Fruit fly (Drosophila melanogaster) whole organism, embryonic: ENCODE measurements around the gene CG31207.
A peak's percentile ranks its signal among the peaks of the same experiment; 100 is the strongest.

Experiments
- Awh ChIP-seq: fragments of 200-800 bp; sonication (Bioruptor generic); IDR thresholded peaks from 2 replicates; pipeline ENCODE4, ENCODE4 v1.3.6; 2022; ENCODE audit warnings: missing biosample characterization, missing genetic modification characterization
- Blimp-1 ChIP-seq: fragments of 200-800 bp; sonication (Bioruptor generic); optimal IDR thresholded peaks from 3 replicates; lab custom pipeline; 2018; ENCODE audit warnings: missing biosample characterization, missing genetic modification characterization, mild to moderate bottlenecking, moderate library complexity, missing genetic modification reagents
- CG10543 ChIP-seq: fragments of 200-800 bp; sonication (Bioruptor generic); optimal IDR thresholded peaks from 3 replicates; lab custom pipeline; 2017; ENCODE audit warnings: missing biosample characterization, mild to moderate bottlenecking, missing genetic modification characterization, moderate library complexity
- CG10565 ChIP-seq: fragments of 200-800 bp; sonication (Bioruptor generic); optimal IDR thresholded peaks from 3 replicates; lab custom pipeline; 2016; ENCODE audit warnings: missing biosample characterization, mild to moderate bottlenecking, missing genetic modification characterization
- CG12236 ChIP-seq: fragments of 200-800 bp; sonication (Bioruptor generic); optimal IDR thresholded peaks from 2 replicates; lab custom pipeline; 2016; ENCODE audit warnings: missing biosample characterization, missing genetic modification characterization
- CG12299 ChIP-seq: fragments of 200-800 bp; sonication (Bioruptor generic); optimal IDR thresholded peaks from 2 replicates; lab custom pipeline; 2018; ENCODE audit warnings: missing biosample characterization, mild to moderate bottlenecking, missing genetic modification characterization
- CG13123 ChIP-seq: fragments of 200-800 bp; sonication (Bioruptor generic); optimal IDR thresholded peaks from 2 replicates; lab custom pipeline; 2016; ENCODE audit warnings: missing biosample characterization, missing genetic modification characterization
- CG13775 ChIP-seq: fragments of 200-800 bp; sonication (Bioruptor generic); optimal IDR thresholded peaks from 3 replicates; lab custom pipeline; 2017; ENCODE audit warnings: missing biosample characterization, mild to moderate bottlenecking, missing genetic modification characterization
- CG14965 ChIP-seq: fragments of 200-800 bp; sonication (Bioruptor generic); optimal IDR thresholded peaks from 2 replicates; lab custom pipeline; 2016; ENCODE audit warnings: missing biosample characterization, missing genetic modification characterization, borderline replicate concordance
- CG17361 ChIP-seq: fragments of 200-800 bp; sonication (Bioruptor generic); IDR thresholded peaks from 3 replicates; pipeline ENCODE4 v1.3.6; 2022; ENCODE audit warnings: missing biosample characterization, missing genetic modification characterization
- CG2199 ChIP-seq: fragments of 200-800 bp; sonication (Bioruptor generic); IDR thresholded peaks from 3 replicates; pipeline ENCODE4 v1.3.6; 2022; ENCODE audit warnings: missing biosample characterization, missing genetic modification characterization
- CG31224 ChIP-seq: fragments of 200-800 bp; sonication (Bioruptor generic); IDR thresholded peaks from 2 replicates; pipeline ENCODE4 v1.3.6; 2022; ENCODE audit warnings: missing biosample characterization, missing genetic modification characterization
- CG42726 ChIP-seq: fragments of 200-800 bp; sonication (Bioruptor generic); IDR thresholded peaks from 2 replicates; pipeline ENCODE4 v1.3.6; 2022; ENCODE audit warnings: missing biosample characterization, missing genetic modification characterization; ENCODE audit not compliant: partially characterized antibody
- CG5953 ChIP-seq: fragments of 200-800 bp; sonication (Bioruptor generic); IDR thresholded peaks from 2 replicates; pipeline ENCODE4 v1.3.6; 2022; ENCODE audit warnings: missing biosample characterization, missing genetic modification characterization
- CG6791 ChIP-seq: fragments of 200-800 bp; sonication (Bioruptor generic); IDR thresholded peaks from 3 replicates; pipeline ENCODE4 v1.3.6; 2022; ENCODE audit warnings: missing biosample characterization, missing genetic modification characterization; ENCODE audit not compliant: partially characterized antibody
- CG7372 ChIP-seq: fragments of 200-800 bp; sonication (Bioruptor generic); IDR thresholded peaks from 2 replicates; pipeline ENCODE4 v1.3.6; 2022; ENCODE audit warnings: missing biosample characterization, missing genetic modification characterization
- CG8924 ChIP-seq: fragments of 200-800 bp; optimal IDR thresholded peaks from 3 replicates; lab custom pipeline; 2019; ENCODE audit warnings: missing biosample characterization, mild to moderate bottlenecking, missing genetic modification characterization, moderate library complexity
- E2f2 ChIP-seq: fragments of 200-800 bp; sonication (Bioruptor generic); IDR thresholded peaks from 2 replicates; pipeline ENCODE4 v1.3.6; 2022; ENCODE audit warnings: missing biosample characterization, missing genetic modification characterization
- Eip74EF ChIP-seq, 2 experiments: fragments of 200-800 bp in 1 of 2; fragments of >200 bp in 1 of 2; sonication (Bioruptor generic) in 1 of 2; optimal IDR thresholded peaks; 2 replicates each; lab custom pipeline; 2017 to 2019; ENCODE audit warnings: missing biosample characterization in 2 of 2, missing genetic modification characterization in 2 of 2, mild to moderate bottlenecking in 1 of 2, moderate library complexity in 1 of 2
- Elba2 ChIP-seq: fragments of 200-800 bp; sonication (Bioruptor generic); optimal IDR thresholded peaks from 3 replicates; lab custom pipeline; 2016; ENCODE audit warnings: missing biosample characterization, missing genetic modification characterization
- Fer2 ChIP-seq: fragments of 200-800 bp; sonication (Bioruptor generic); optimal IDR thresholded peaks from 2 replicates; lab custom pipeline; 2018; ENCODE audit warnings: missing biosample characterization, mild to moderate bottlenecking, missing genetic modification characterization, moderate library complexity
- Gsc ChIP-seq: fragments of 200-800 bp; sonication (Bioruptor generic); IDR thresholded peaks from 2 replicates; pipeline ENCODE4 v1.3.6; 2022; ENCODE audit warnings: missing biosample characterization, missing genetic modification characterization
- Lpt ChIP-seq: fragments of >200 bp; optimal IDR thresholded peaks from 2 replicates; lab custom pipeline; 2018; ENCODE audit warnings: missing biosample characterization, missing genetic modification characterization
- Med ChIP-seq: fragments of 200-800 bp; sonication (Bioruptor generic); peaks from one replicate; lab custom pipeline; 2016; ENCODE audit warnings: missing biosample characterization, missing genetic modification characterization, mild to moderate bottlenecking, inconsistent platforms, moderate library complexity
- Ptx1 ChIP-seq: fragments of 200-800 bp; sonication (Bioruptor generic); IDR thresholded peaks from 2 replicates; pipeline ENCODE4 v1.3.6; 2022; ENCODE audit warnings: missing biosample characterization, missing genetic modification characterization
- Side ChIP-seq: fragments of 200-800 bp; sonication (Bioruptor generic); optimal IDR thresholded peaks from 2 replicates; lab custom pipeline; 2016; ENCODE audit warnings: missing biosample characterization, missing genetic modification characterization
- Sry-β ChIP-seq: fragments of 200-800 bp; sonication (Bioruptor generic); optimal IDR thresholded peaks from 2 replicates; lab custom pipeline; 2018; ENCODE audit warnings: missing biosample characterization, mild to moderate bottlenecking, missing genetic modification characterization, moderate library complexity
- al ChIP-seq: fragments of 200-800 bp; sonication (Bioruptor generic); IDR thresholded peaks from 2 replicates; pipeline ENCODE4 v1.3.6; 2022; ENCODE audit warnings: missing biosample characterization, missing genetic modification characterization
- chinmo ChIP-seq: fragments of 200-800 bp; sonication (Bioruptor generic); IDR thresholded peaks from 4 replicates; pipeline ENCODE4 v1.3.6; 2022; ENCODE audit warnings: missing biosample characterization, missing genetic modification characterization; ENCODE audit not compliant: partially characterized antibody
- ci ChIP-seq: fragments of 200-800 bp; sonication (Bioruptor generic); IDR thresholded peaks from 3 replicates; pipeline ENCODE4 v1.3.6; 2022; ENCODE audit warnings: missing biosample characterization, missing genetic modification characterization
- crol ChIP-seq: fragments of 200-800 bp; sonication (Bioruptor generic); IDR thresholded peaks from 2 replicates; pipeline ENCODE4 v1.3.6; 2022; ENCODE audit warnings: missing biosample characterization, missing genetic modification characterization
- crp ChIP-seq, 2 experiments: fragments of 200-800 bp; sonication (Bioruptor generic); optimal IDR thresholded peaks; 2 replicates in 1 of 2; 3 replicates in 1 of 2; lab custom pipeline; 2017; ENCODE audit warnings: missing biosample characterization in 2 of 2, missing genetic modification characterization in 2 of 2, mild to moderate bottlenecking in 1 of 2, moderate library complexity in 1 of 2
- dysf ChIP-seq: fragments of 200-800 bp; sonication (Bioruptor generic); IDR thresholded peaks from 3 replicates; pipeline ENCODE4 v1.3.6; 2022; ENCODE audit warnings: missing biosample characterization, missing genetic modification characterization
- exex ChIP-seq: fragments of 200-800 bp; sonication (Bioruptor generic); optimal IDR thresholded peaks from 4 replicates; lab custom pipeline; 2018; ENCODE audit warnings: missing biosample characterization, mild to moderate bottlenecking, missing genetic modification characterization, moderate library complexity
- gcm2 ChIP-seq: fragments of 200-800 bp; sonication (Bioruptor generic); optimal IDR thresholded peaks from 2 replicates; lab custom pipeline; 2016; ENCODE audit warnings: missing biosample characterization, missing genetic modification characterization
- grn ChIP-seq: fragments of 200-800 bp; sonication (Bioruptor generic); optimal IDR thresholded peaks from 3 replicates; lab custom pipeline; 2017; ENCODE audit warnings: missing biosample characterization, missing genetic modification characterization
- jigr1 ChIP-seq: fragments of 200-800 bp; sonication (Bioruptor generic); IDR thresholded peaks from 3 replicates; pipeline ENCODE4 v1.3.6; 2022; ENCODE audit warnings: missing biosample characterization, missing genetic modification characterization
- kay ChIP-seq: fragments of 200-800 bp; sonication (Bioruptor generic); optimal IDR thresholded peaks from 2 replicates; lab custom pipeline; 2016; ENCODE audit warnings: missing biosample characterization, missing genetic modification characterization
- kni ChIP-seq: fragments of 200-800 bp; sonication (Bioruptor generic); optimal IDR thresholded peaks from 3 replicates; lab custom pipeline; 2017; ENCODE audit warnings: mild to moderate bottlenecking, missing biosample characterization, missing genetic modification reagents, missing genetic modification characterization
- lab ChIP-seq: fragments of 200-800 bp; sonication (Bioruptor generic); optimal IDR thresholded peaks from 3 replicates; lab custom pipeline; 2017; ENCODE audit warnings: missing biosample characterization, missing genetic modification characterization, mild to moderate bottlenecking, moderate library complexity, missing genetic modification reagents
- oc ChIP-seq: fragments of 200-800 bp; sonication (Bioruptor generic); optimal IDR thresholded peaks from 2 replicates; lab custom pipeline; 2018; ENCODE audit warnings: missing biosample characterization, mild to moderate bottlenecking, missing genetic modification characterization, moderate library complexity
- prd ChIP-seq, 3 experiments: fragments of >200 bp in 2 of 3; fragments of 200-800 bp in 1 of 3; sonication (Bioruptor generic) in 1 of 3; optimal IDR thresholded peaks in 2 of 3; IDR thresholded peaks in 1 of 3; 2 replicates in 2 of 3; 3 replicates in 1 of 3; pipeline versions ENCODE4 v1.3.6 to Lab custom; 2017 to 2022; ENCODE audit warnings: missing biosample characterization in 1 of 3, missing genetic modification characterization in 1 of 3
- sd ChIP-seq: fragments of 200-800 bp; sonication (Bioruptor generic); optimal IDR thresholded peaks from 3 replicates; lab custom pipeline; 2018; ENCODE audit warnings: missing biosample characterization, mild to moderate bottlenecking, missing genetic modification characterization, moderate library complexity
- sob ChIP-seq: fragments of 200-800 bp; sonication (Bioruptor generic); IDR thresholded peaks from 2 replicates; pipeline ENCODE4 v1.3.6; 2022; ENCODE audit warnings: missing biosample characterization, missing genetic modification characterization
- stc ChIP-seq: fragments of 200-800 bp; sonication (Bioruptor generic); IDR thresholded peaks from 2 replicates; pipeline ENCODE4 v1.3.6; 2022; ENCODE audit warnings: missing biosample characterization, missing genetic modification characterization
- stwl ChIP-seq: fragments of 200-800 bp; sonication (Bioruptor generic); optimal IDR thresholded peaks from 3 replicates; lab custom pipeline; 2018; ENCODE audit warnings: missing biosample characterization, mild to moderate bottlenecking, missing genetic modification characterization, moderate library complexity
- trem ChIP-seq: fragments of 200-800 bp; optimal IDR thresholded peaks from 3 replicates; lab custom pipeline; 2019; ENCODE audit warnings: missing biosample characterization, mild to moderate bottlenecking, missing genetic modification characterization, moderate library complexity
- usp ChIP-seq: fragments of >200 bp; optimal IDR thresholded peaks from 2 replicates; lab custom pipeline; 2017; ENCODE audit warnings: missing biosample characterization, missing genetic modification characterization

Gene CG31207

dm6 chr3R:21066469-21067284 is 19.9 kb upstream of the CG31207 start:
- no peak for TF ChIP-seq CG12236 (GFP tag; lab: Kevin White, UChicago)
- no peak for TF ChIP-seq CG31224
- TF ChIP-seq gcm2 (GFP tag; lab: Kevin White, UChicago): no peak
- TF ChIP-seq chinmo (GFP tag; lab: Robert Waterston, UW): 0 out of 4 replicates have a peak, but pooled peaks have one; percentile 60
- peak; percentile 18 for TF ChIP-seq oc (tag; lab: Kevin White, UChicago)
- TF ChIP-seq sd (tag; lab: Kevin White, UChicago): peak; percentile 3
- TF ChIP-seq CG2199 (GFP tag; lab: Robert Waterston, UW): peak; percentile 15; the same call in 1 of the 3 replicates
- TF ChIP-seq CG8924: peak; percentile 33
- 0 out of 2 replicates have a peak, but pooled peaks have one; percentile 15 for TF ChIP-seq crol (GFP tag; lab: Robert Waterston, UW)
- TF ChIP-seq CG13123 (GFP tag; lab: Kevin White, UChicago): no peak
- 0 out of 3 replicates have a peak, but pooled peaks have one; percentile 21 for TF ChIP-seq CG6791 (GFP tag; lab: Robert Waterston, UW)
- TF ChIP-seq prd (optimal IDR thresholded peaks at IDR 0.05; lab: Kevin White, UChicago): no peak
- TF ChIP-seq prd (GFP tag; IDR thresholded peaks at IDR 0.05; lab: Robert Waterston, UW): no peak
- TF ChIP-seq Sry-β (GFP tag; lab: Kevin White, UChicago): no peak
- no peak for TF ChIP-seq sob (GFP tag; lab: Robert Waterston, UW)
- TF ChIP-seq lab (GFP tag; lab: Kevin White, UChicago): peak; percentile 53
- no peak for TF ChIP-seq trem
- TF ChIP-seq CG42726: no peak
- TF ChIP-seq CG10543: peak; percentile 41
- 0 out of 2 replicates have a peak, but pooled peaks have one; percentile 16 for TF ChIP-seq CG5953 (GFP tag; lab: Robert Waterston, UW)
- TF ChIP-seq ci (GFP tag; lab: Robert Waterston, UW): 0 out of 3 replicates have a peak, but pooled peaks have one; percentile 11
- no peak for TF ChIP-seq Ptx1 (GFP tag; lab: Robert Waterston, UW)
- no peak for TF ChIP-seq grn (GFP tag; lab: Kevin White, UChicago)
- no peak for TF ChIP-seq CG10565
- TF ChIP-seq stwl (tag; lab: Kevin White, UChicago): no peak
- TF ChIP-seq Blimp-1 (GFP tag; lab: Kevin White, UChicago): peak; percentile 93
- no peak for TF ChIP-seq CG13775
- no peak for TF ChIP-seq stc
- TF ChIP-seq Fer2 (tag; lab: Kevin White, UChicago): no peak
- no peak for TF ChIP-seq CG12299 (tag; lab: Kevin White, UChicago)
- no peak for TF ChIP-seq CG14965
- TF ChIP-seq Gsc (GFP tag; lab: Robert Waterston, UW): no peak
- TF ChIP-seq al (GFP tag; lab: Robert Waterston, UW): no peak
- TF ChIP-seq E2f2 (GFP tag; lab: Robert Waterston, UW): 0 out of 2 replicates have a peak, but pooled peaks have one; percentile 28
- TF ChIP-seq usp (GFP tag; lab: Kevin White, UChicago): no peak
- TF ChIP-seq dysf: no peak
- TF ChIP-seq CG17361: no peak
- TF ChIP-seq crp (GFP tag; optimal IDR thresholded peaks at IDR 0.05; lab: Kevin White, UChicago): no peak
- no peak for TF ChIP-seq Elba2 (GFP tag; lab: Kevin White, UChicago)
- TF ChIP-seq kni (GFP tag; lab: Kevin White, UChicago): peak; percentile 66
- no peak for TF ChIP-seq Awh (GFP tag; lab: Robert Waterston, UW)
- peak; percentile 67; the same call in 1 of the 2 replicates for TF ChIP-seq CG7372 (GFP tag; lab: Robert Waterston, UW)
- peak; percentile 8 for TF ChIP-seq exex (tag; lab: Kevin White, UChicago)
- no peak for TF ChIP-seq kay
- TF ChIP-seq Lpt (GFP tag; lab: Kevin White, UChicago): no peak
- no peak for TF ChIP-seq jigr1 (GFP tag; lab: Robert Waterston, UW)
- TF ChIP-seq Med (GFP tag; lab: Kevin White, UChicago): peak; percentile 55
- no peak for TF ChIP-seq Eip74EF (GFP tag; optimal IDR thresholded peaks at IDR 0.05; lab: Kevin White, UChicago)
- no peak for TF ChIP-seq Side (GFP tag; lab: Kevin White, UChicago)
